Fruit fly (Drosophila melanogaster) whole organism, embryonic: ENCODE measurements around the gene Rnmt.
A peak's percentile ranks its signal among the peaks of the same experiment; 100 is the strongest.

ENCODE experiments used
- ATbp ChIP-seq: fragments of 200-800 bp; sonication (Bioruptor generic); optimal IDR thresholded peaks from 2 replicates; lab custom pipeline; 2017; ENCODE audit warnings: missing biosample characterization, mild to moderate bottlenecking, missing genetic modification characterization, missing genetic modification reagents
- Awh ChIP-seq: fragments of 200-800 bp; sonication (Bioruptor generic); IDR thresholded peaks from 2 replicates; pipeline ENCODE4, ENCODE4 v1.3.6; 2022; ENCODE audit warnings: missing biosample characterization, missing genetic modification characterization
- Blimp-1 ChIP-seq: fragments of 200-800 bp; sonication (Bioruptor generic); optimal IDR thresholded peaks from 3 replicates; lab custom pipeline; 2018; ENCODE audit warnings: missing biosample characterization, missing genetic modification characterization, mild to moderate bottlenecking, moderate library complexity, missing genetic modification reagents
- CG10267 ChIP-seq: fragments of 200-800 bp; sonication (Bioruptor generic); optimal IDR thresholded peaks from 2 replicates; lab custom pipeline; 2018; ENCODE audit warnings: missing biosample characterization, mild to moderate bottlenecking, missing genetic modification characterization, moderate library complexity
- CG10274 ChIP-seq: fragments of 200-800 bp; sonication (Bioruptor generic); optimal IDR thresholded peaks from 3 replicates; lab custom pipeline; 2017; ENCODE audit warnings: missing biosample characterization, mild to moderate bottlenecking, missing genetic modification characterization
- CG10979 ChIP-seq: fragments of 200-800 bp; sonication (Bioruptor generic); optimal IDR thresholded peaks from 2 replicates; lab custom pipeline; 2018; ENCODE audit warnings: missing biosample characterization, mild to moderate bottlenecking, missing genetic modification characterization, moderate library complexity
- CG13894 ChIP-seq: fragments of 200-800 bp; sonication (Bioruptor generic); optimal IDR thresholded peaks from 3 replicates; lab custom pipeline; 2018; ENCODE audit warnings: missing biosample characterization, mild to moderate bottlenecking, missing genetic modification characterization, moderate library complexity
- CG15514 ChIP-seq: fragments of 200-800 bp; sonication (Bioruptor generic); optimal IDR thresholded peaks from 3 replicates; lab custom pipeline; 2017; ENCODE audit warnings: missing biosample characterization, missing genetic modification characterization, mild to moderate bottlenecking, moderate library complexity, missing genetic modification reagents
- CG15601 ChIP-seq: fragments of 200-800 bp; sonication (Bioruptor generic); optimal IDR thresholded peaks from 3 replicates; lab custom pipeline; 2019; ENCODE audit warnings: missing biosample characterization, mild to moderate bottlenecking, missing genetic modification characterization, moderate library complexity
- CG16813 ChIP-seq: fragments of 200-800 bp; sonication (Bioruptor generic); IDR thresholded peaks from 3 replicates; pipeline ENCODE4 v1.3.6; 2022; ENCODE audit warnings: missing biosample characterization, missing genetic modification characterization; ENCODE audit not compliant: partially characterized antibody
- CG16815 ChIP-seq: fragments of 200-800 bp; sonication (Bioruptor generic); optimal IDR thresholded peaks from 3 replicates; lab custom pipeline; 2017; ENCODE audit warnings: missing biosample characterization, mild to moderate bottlenecking, missing genetic modification characterization
- CG30431 ChIP-seq: fragments of 200-800 bp; sonication (Bioruptor generic); optimal IDR thresholded peaks from 2 replicates; lab custom pipeline; 2017; ENCODE audit warnings: missing biosample characterization, missing genetic modification characterization
- CG32772 ChIP-seq: fragments of 200-800 bp; sonication (Bioruptor generic); IDR thresholded peaks from 2 replicates; pipeline ENCODE4 v1.3.6; 2022; ENCODE audit warnings: missing biosample characterization, missing genetic modification characterization
- CG3847 ChIP-seq: fragments of 200-800 bp; sonication (Bioruptor generic); IDR thresholded peaks from 2 replicates; pipeline ENCODE4 v1.3.6; 2022; ENCODE audit warnings: missing biosample characterization, missing genetic modification characterization
- CG4854 ChIP-seq: fragments of 200-800 bp; sonication (Bioruptor generic); optimal IDR thresholded peaks from 2 replicates; lab custom pipeline; 2016; ENCODE audit warnings: missing biosample characterization, missing genetic modification characterization, inconsistent platforms
- CG6791 ChIP-seq: fragments of 200-800 bp; sonication (Bioruptor generic); IDR thresholded peaks from 3 replicates; pipeline ENCODE4 v1.3.6; 2022; ENCODE audit warnings: missing biosample characterization, missing genetic modification characterization; ENCODE audit not compliant: partially characterized antibody
- CG6813 ChIP-seq: fragments of 200-800 bp; sonication (Bioruptor generic); optimal IDR thresholded peaks from 2 replicates; lab custom pipeline; 2017; ENCODE audit warnings: missing biosample characterization, missing genetic modification characterization, mild to moderate bottlenecking, moderate library complexity, missing genetic modification reagents
- CG7271 ChIP-seq: fragments of 200-800 bp; sonication (Bioruptor generic); optimal IDR thresholded peaks from 2 replicates; lab custom pipeline; 2018; ENCODE audit warnings: missing biosample characterization, mild to moderate bottlenecking, missing genetic modification characterization, moderate library complexity
- CG7372 ChIP-seq: fragments of 200-800 bp; sonication (Bioruptor generic); IDR thresholded peaks from 2 replicates; pipeline ENCODE4 v1.3.6; 2022; ENCODE audit warnings: missing biosample characterization, missing genetic modification characterization
- CG9876 ChIP-seq: fragments of 200-800 bp; sonication (Bioruptor generic); optimal IDR thresholded peaks from 2 replicates; lab custom pipeline; 2016; ENCODE audit warnings: missing biosample characterization, missing genetic modification characterization
- Dref ChIP-seq: fragments of 200-800 bp; sonication (Bioruptor generic); IDR thresholded peaks from 2 replicates; pipeline ENCODE4 v1.3.6; 2022; ENCODE audit warnings: missing biosample characterization, missing genetic modification characterization
- Fer2 ChIP-seq: fragments of 200-800 bp; sonication (Bioruptor generic); optimal IDR thresholded peaks from 2 replicates; lab custom pipeline; 2018; ENCODE audit warnings: missing biosample characterization, mild to moderate bottlenecking, missing genetic modification characterization, moderate library complexity
- GATAe ChIP-seq: fragments of 200-800 bp; sonication (Bioruptor generic); conservative IDR thresholded peaks from 2 replicates; pipeline ENCODE4 v1.3.6; 2022; ENCODE audit warnings: missing biosample characterization, missing genetic modification characterization
- HLHmδ ChIP-seq: fragments of 200-800 bp; sonication (Bioruptor generic); optimal IDR thresholded peaks from 2 replicates; lab custom pipeline; 2018; ENCODE audit warnings: missing biosample characterization, mild to moderate bottlenecking, missing genetic modification characterization, moderate library complexity
- Mrtf ChIP-seq: fragments of 200-800 bp; sonication (Bioruptor generic); IDR thresholded peaks from 3 replicates; pipeline ENCODE4 v1.3.6; 2022; ENCODE audit warnings: missing biosample characterization, missing genetic modification characterization
- Neu2 ChIP-seq: fragments of 200-800 bp; sonication (Bioruptor generic); optimal IDR thresholded peaks from 3 replicates; lab custom pipeline; 2016; ENCODE audit warnings: missing biosample characterization, missing genetic modification characterization, borderline replicate concordance
- Oaz ChIP-seq: fragments of 200-800 bp; sonication (Bioruptor generic); IDR thresholded peaks from 2 replicates; pipeline ENCODE4 v1.3.6; 2022; ENCODE audit warnings: missing biosample characterization, missing genetic modification characterization
- Ravus ChIP-seq: fragments of 200-800 bp; sonication (Bioruptor generic); IDR thresholded peaks from 2 replicates; pipeline ENCODE4 v1.3.6; 2022; ENCODE audit warnings: missing biosample characterization, missing genetic modification characterization
- Rx ChIP-seq: fragments of 200-800 bp; sonication (Bioruptor generic); IDR thresholded peaks from 2 replicates; pipeline ENCODE4 v1.3.6; 2022; ENCODE audit warnings: missing biosample characterization, missing genetic modification characterization
- Stat92E ChIP-seq, 3 experiments: fragments of >200 bp in 2 of 3; fragments of 200-800 bp in 1 of 3; sonication (Bioruptor generic) in 1 of 3; optimal IDR thresholded peaks; 2 replicates each; lab custom pipeline; 2017 to 2019; ENCODE audit warnings: missing biosample characterization in 3 of 3, missing genetic modification characterization in 3 of 3, mild to moderate bottlenecking in 1 of 3, moderate library complexity in 1 of 3
- Taf1 ChIP-seq: fragments of 200-800 bp; sonication (Bioruptor generic); IDR thresholded peaks from 2 replicates; pipeline ENCODE4 v1.3.6; 2022; ENCODE audit warnings: missing biosample characterization, missing genetic modification characterization
- ac ChIP-seq: fragments of 200-800 bp; sonication (Bioruptor generic); optimal IDR thresholded peaks from 3 replicates; lab custom pipeline; 2017; ENCODE audit warnings: missing biosample characterization, mild to moderate bottlenecking, missing genetic modification characterization
- caup ChIP-seq: fragments of 200-800 bp; sonication (Bioruptor generic); optimal IDR thresholded peaks from 3 replicates; lab custom pipeline; 2017; ENCODE audit warnings: missing biosample characterization, mild to moderate bottlenecking, missing genetic modification characterization, moderate library complexity; ENCODE audit not compliant: severe bottlenecking
- corto ChIP-seq: fragments of 200-800 bp; sonication (Bioruptor generic); optimal IDR thresholded peaks from 2 replicates; lab custom pipeline; 2016; ENCODE audit warnings: missing biosample characterization, mild to moderate bottlenecking, missing genetic modification characterization, moderate library complexity
- dan ChIP-seq: fragments of 200-800 bp; sonication (Bioruptor generic); IDR thresholded peaks from 2 replicates; pipeline ENCODE4 v1.3.6; 2022; ENCODE audit warnings: missing biosample characterization, missing genetic modification characterization
- disco-r ChIP-seq: fragments of 200-800 bp; sonication (Bioruptor generic); optimal IDR thresholded peaks from 2 replicates; lab custom pipeline; 2016; ENCODE audit warnings: missing biosample characterization, missing genetic modification characterization
- ems ChIP-seq: fragments of 200-800 bp; sonication (Bioruptor generic); optimal IDR thresholded peaks from 3 replicates; lab custom pipeline; 2016; ENCODE audit warnings: missing biosample characterization, missing genetic modification characterization
- fd96Cb ChIP-seq: fragments of 200-800 bp; sonication (Bioruptor generic); optimal IDR thresholded peaks from 2 replicates; lab custom pipeline; 2018; ENCODE audit warnings: missing biosample characterization, mild to moderate bottlenecking, missing genetic modification characterization, moderate library complexity
- hkb ChIP-seq, 2 experiments: fragments of 200-800 bp in 1 of 2; fragments of >200 bp in 1 of 2; sonication (Bioruptor generic) in 1 of 2; IDR thresholded peaks in 1 of 2; optimal IDR thresholded peaks in 1 of 2; 2 replicates each; pipeline versions ENCODE4 v1.3.6 to Lab custom; 2017 to 2022; ENCODE audit warnings: missing biosample characterization in 1 of 2, missing genetic modification characterization in 1 of 2
- kni ChIP-seq: fragments of 200-800 bp; sonication (Bioruptor generic); optimal IDR thresholded peaks from 3 replicates; lab custom pipeline; 2017; ENCODE audit warnings: mild to moderate bottlenecking, missing biosample characterization, missing genetic modification reagents, missing genetic modification characterization
- odd ChIP-seq: fragments of 200-800 bp; sonication (Bioruptor generic); optimal IDR thresholded peaks from 2 replicates; lab custom pipeline; 2017; ENCODE audit warnings: missing biosample characterization, mild to moderate bottlenecking, missing genetic modification characterization
- prd ChIP-seq, 3 experiments: fragments of >200 bp in 2 of 3; fragments of 200-800 bp in 1 of 3; sonication (Bioruptor generic) in 1 of 3; optimal IDR thresholded peaks in 2 of 3; IDR thresholded peaks in 1 of 3; 2 replicates in 2 of 3; 3 replicates in 1 of 3; pipeline versions ENCODE4 v1.3.6 to Lab custom; 2017 to 2022; ENCODE audit warnings: missing biosample characterization in 1 of 3, missing genetic modification characterization in 1 of 3
- pros ChIP-seq: fragments of 200-800 bp; sonication (Bioruptor generic); optimal IDR thresholded peaks from 3 replicates; lab custom pipeline; 2019; ENCODE audit warnings: missing biosample characterization, mild to moderate bottlenecking, missing genetic modification characterization, moderate library complexity
- pum ChIP-seq: fragments of 200-800 bp; sonication (Bioruptor generic); optimal IDR thresholded peaks from 2 replicates; lab custom pipeline; 2016; ENCODE audit warnings: missing biosample characterization, missing genetic modification characterization
- ro ChIP-seq: fragments of 200-800 bp; sonication (Bioruptor generic); IDR thresholded peaks from 2 replicates; pipeline ENCODE4 v1.3.6; 2022; ENCODE audit warnings: missing biosample characterization, missing genetic modification characterization
- seq ChIP-seq: fragments of 200-800 bp; sonication (Bioruptor generic); IDR thresholded peaks from 2 replicates; pipeline ENCODE4 v1.3.6; 2022; ENCODE audit warnings: missing biosample characterization, missing genetic modification characterization
- sisA ChIP-seq: fragments of 200-800 bp; sonication (Bioruptor generic); IDR thresholded peaks from 2 replicates; pipeline ENCODE4 v1.3.6; 2022; ENCODE audit warnings: missing biosample characterization, missing genetic modification characterization
- sqz ChIP-seq: fragments of 200-800 bp; sonication (Bioruptor generic); optimal IDR thresholded peaks from 3 replicates; lab custom pipeline; 2018; ENCODE audit warnings: missing biosample characterization, mild to moderate bottlenecking, missing genetic modification characterization
- sr ChIP-seq: fragments of 200-800 bp; sonication (Bioruptor generic); IDR thresholded peaks from 3 replicates; pipeline ENCODE4 v1.3.6; 2022; ENCODE audit warnings: missing biosample characterization, missing genetic modification characterization

The Rnmt gene

DNA sequence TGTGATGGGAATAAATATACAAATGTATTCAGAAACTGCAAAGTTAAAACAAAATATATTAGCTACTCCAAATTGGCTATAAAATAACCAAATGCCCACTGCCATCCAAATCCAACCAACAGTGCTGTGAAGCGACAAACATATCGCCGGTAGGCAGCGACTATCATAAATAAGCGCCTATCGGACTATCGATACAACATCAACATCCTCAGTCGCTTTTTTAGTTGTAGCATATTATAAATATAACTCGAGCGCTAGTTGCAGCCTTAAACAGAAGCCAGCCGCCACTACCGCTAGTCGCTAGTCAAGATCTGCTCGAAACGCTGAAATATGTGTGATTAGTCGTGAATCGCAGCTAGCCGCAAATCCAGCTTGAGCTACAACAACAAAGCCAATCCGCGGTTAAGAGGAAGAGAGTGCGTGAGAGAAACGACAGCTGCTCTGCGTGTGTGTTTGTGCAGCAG lies 29.6 kb downstream of the Rnmt start (continued):
- TF ChIP-seq CG13894 (tag; lab: Kevin White, UChicago) (no peak), Rx (GFP tag; lab: Robert Waterston, UW) (no peak), pum (GFP tag; lab: Kevin White, UChicago) (peak; percentile 23), CG7271 (tag; lab: Kevin White, UChicago) (no peak), CG30431 (no peak), CG32772 (no peak), Ravus (GFP tag; lab: Robert Waterston, UW) (no peak), CG9876 (GFP tag; lab: Kevin White, UChicago) (no peak), odd (GFP tag; lab: Kevin White, UChicago) (no peak), sr (no peak), pros (no peak), CG6791 (GFP tag; lab: Robert Waterston, UW) (peak; percentile 93), Blimp-1 (GFP tag; lab: Kevin White, UChicago) (no peak), ac (GFP tag; lab: Kevin White, UChicago) (peak; percentile 60), sisA (GFP tag; lab: Robert Waterston, UW) (no peak), CG10979 (no peak), GATAe (GFP tag; lab: Robert Waterston, UW) (no peak), CG4854 (GFP tag; lab: Kevin White, UChicago) (no peak), CG6813 (GFP tag; lab: Kevin White, UChicago) (no peak), seq (GFP tag; lab: Robert Waterston, UW) (no peak; the same call in 1 of the 2 replicates), Stat92E (GFP tag; optimal IDR thresholded peaks at IDR 0.05; lab: Kevin White, UChicago) (no peak), CG15601 (peak; percentile 32), Neu2 (GFP tag; lab: Kevin White, UChicago) (no peak), caup (GFP tag; lab: Kevin White, UChicago) (peak; percentile 21), disco-r (GFP tag; lab: Kevin White, UChicago) (no peak), Taf1 (GFP tag; lab: Robert Waterston, UW) (no peak), Awh (no peak), sqz (GFP tag; lab: Kevin White, UChicago) (no peak), HLHmδ (GFP tag; lab: Kevin White, UChicago) (no peak), ATbp (GFP tag; lab: Kevin White, UChicago) (no peak), CG3847 (GFP tag; lab: Robert Waterston, UW) (peak; percentile 79), CG10274 (GFP tag; lab: Kevin White, UChicago) (no peak), CG10267 (tag; lab: Kevin White, UChicago) (peak; percentile 92), Oaz (GFP tag; lab: Robert Waterston, UW) (no peak), prd (optimal IDR thresholded peaks at IDR 0.05; lab: Kevin White, UChicago) (no peak), prd (GFP tag; IDR thresholded peaks at IDR 0.05; lab: Robert Waterston, UW) (peak; percentile 48; the same call in 1 of the 3 replicates), kni (GFP tag; lab: Kevin White, UChicago) (no peak), Dref (GFP tag; lab: Robert Waterston, UW) (peak; percentile 94), CG15514 (GFP tag; lab: Kevin White, UChicago) (peak; percentile 58), fd96Cb (tag; lab: Kevin White, UChicago) (no peak), dan (GFP tag; lab: Robert Waterston, UW) (no peak), ems (GFP tag; lab: Kevin White, UChicago) (no peak), Fer2 (tag; lab: Kevin White, UChicago) (no peak), Mrtf (no peak), corto (GFP tag; lab: Kevin White, UChicago) (no peak), CG16813 (GFP tag; lab: Robert Waterston, UW) (peak; percentile 92), CG7372 (peak; percentile 19; the same call in 1 of the 2 replicates), hkb (optimal IDR thresholded peaks at IDR 0.05; lab: Kevin White, UChicago) (peak; percentile 40), hkb (GFP tag; IDR thresholded peaks at IDR 0.05; lab: Robert Waterston, UW) (no peak), CG16815 (GFP tag; lab: Kevin White, UChicago) (no peak), ro (no peak)
